Worm (Caenorhabditis elegans) whole organism, late embryonic: ENCODE results near the gene T05A8.1.
"Not testable (repeated sequence)": the region's sequence is repeated elsewhere in the genome, so short reads cannot be mapped to it uniquely, and the experiment has no call there.

Experiments used
- C08G9.2 ChIP-seq: sonication (generic microtip); optimal IDR thresholded peaks from 2 replicates; lab custom pipeline; 2016; ENCODE audit warnings: mild to moderate bottlenecking, missing genetic modification characterization, moderate library complexity, missing compliant biosample characterization
- C38D4.7 ChIP-seq: fragments of 200-800 bp; sonication (Bioruptor generic); optimal IDR thresholded peaks from 2 replicates; lab custom pipeline; 2018; ENCODE audit warnings: mild to moderate bottlenecking, missing genetic modification characterization, moderate library complexity, missing compliant biosample characterization
- K09A11.1 ChIP-seq: sonication (generic microtip); optimal IDR thresholded peaks from 2 replicates; lab custom pipeline; 2017; ENCODE audit warnings: antibody characterized with exemption, mild to moderate bottlenecking, missing genetic modification characterization, missing compliant biosample characterization; ENCODE audit not compliant: insufficient read depth
- Y22D7AL.16 ChIP-seq: sonication (generic microtip); optimal IDR thresholded peaks from 2 replicates; lab custom pipeline; 2016; ENCODE audit warnings: missing genetic modification characterization, missing compliant biosample characterization
- ahr-1 ChIP-seq: sonication (generic microtip); optimal IDR thresholded peaks from 2 replicates; lab custom pipeline; 2016; ENCODE audit warnings: missing genetic modification characterization, missing compliant biosample characterization
- ceh-14 ChIP-seq: sonication (generic microtip); optimal IDR thresholded peaks from 2 replicates; lab custom pipeline; 2016; ENCODE audit warnings: missing genotype, missing genetic modification characterization, missing compliant biosample characterization
- ceh-2 ChIP-seq: sonication (generic microtip); optimal IDR thresholded peaks from 2 replicates; lab custom pipeline; 2016; ENCODE audit warnings: missing genotype, missing genetic modification characterization, missing compliant biosample characterization
- ceh-22 ChIP-seq: sonication (generic microtip); optimal IDR thresholded peaks from 2 replicates; lab custom pipeline; 2017; ENCODE audit warnings: missing biosample characterization, missing genetic modification characterization
- ceh-24 ChIP-seq: sonication (generic microtip); optimal IDR thresholded peaks from 2 replicates; lab custom pipeline; 2016; ENCODE audit warnings: mild to moderate bottlenecking, missing genetic modification characterization, missing compliant biosample characterization
- ceh-30 ChIP-seq: fragments of 150-350 bp; optimal IDR thresholded peaks from 2 replicates; lab custom pipeline; 2014; ENCODE audit warnings: missing biosample characterization, missing genetic modification characterization
- ceh-31 ChIP-seq: sonication (generic microtip); optimal IDR thresholded peaks from 2 replicates; lab custom pipeline; 2016; ENCODE audit warnings: missing genetic modification characterization, missing compliant biosample characterization
- ceh-45 ChIP-seq: fragments of 200-800 bp; sonication (Bioruptor generic); IDR thresholded peaks from 2 replicates; pipeline ENCODE4 v1.3.6; 2022; ENCODE audit warnings: missing genetic modification reagents, missing genetic modification characterization, missing compliant biosample characterization
- ceh-48 ChIP-seq: sonication (generic microtip); optimal IDR thresholded peaks from 2 replicates; lab custom pipeline; 2016; ENCODE audit warnings: missing genetic modification characterization, inconsistent platforms, missing compliant biosample characterization
- ceh-6 ChIP-seq: fragments of 200-800 bp; sonication (Bioruptor generic); optimal IDR thresholded peaks from 2 replicates; lab custom pipeline; 2018; ENCODE audit warnings: mild to moderate bottlenecking, missing genetic modification characterization, missing compliant biosample characterization
- ceh-9 ChIP-seq: sonication (generic microtip); optimal IDR thresholded peaks from 2 replicates; lab custom pipeline; 2016; ENCODE audit warnings: mild to moderate bottlenecking, missing genetic modification characterization, inconsistent platforms, missing compliant biosample characterization
- elt-2 ChIP-seq: sonication (generic microtip); optimal IDR thresholded peaks from 2 replicates; lab custom pipeline; 2016; ENCODE audit warnings: missing genetic modification reagents, missing genetic modification characterization, missing compliant biosample characterization
- elt-4 ChIP-seq: sonication (generic microtip); optimal IDR thresholded peaks from 2 replicates; lab custom pipeline; 2016; ENCODE audit warnings: missing genetic modification characterization, missing compliant biosample characterization
- fkh-6 ChIP-seq: sonication (generic microtip); optimal IDR thresholded peaks from 2 replicates; lab custom pipeline; 2016; ENCODE audit warnings: missing genetic modification characterization, missing compliant biosample characterization
- hlh-30 ChIP-seq: sonication (generic microtip); optimal IDR thresholded peaks from 2 replicates; lab custom pipeline; 2017; ENCODE audit warnings: antibody characterized with exemption, missing genetic modification characterization, missing compliant biosample characterization; ENCODE audit not compliant: insufficient read depth
- hlh-8 ChIP-seq: sonication (generic microtip); optimal IDR thresholded peaks from 2 replicates; lab custom pipeline; 2016; ENCODE audit warnings: missing genotype, missing genetic modification characterization, missing compliant biosample characterization
- lin-11 ChIP-seq: fragments of 200-800 bp; sonication (Bioruptor generic); optimal IDR thresholded peaks from 2 replicates; lab custom pipeline; 2018; ENCODE audit warnings: mild to moderate bottlenecking, missing genetic modification characterization, missing compliant biosample characterization
- madf-2 ChIP-seq: sonication (generic microtip); optimal IDR thresholded peaks from 2 replicates; lab custom pipeline; 2017; ENCODE audit warnings: missing genetic modification characterization, missing compliant biosample characterization
- mec-3 ChIP-seq: sonication (generic microtip); optimal IDR thresholded peaks from 2 replicates; lab custom pipeline; 2016; ENCODE audit warnings: borderline replicate concordance, missing genetic modification characterization, missing compliant biosample characterization
- nfya-1 ChIP-seq: sonication (generic microtip); optimal IDR thresholded peaks from 2 replicates; lab custom pipeline; 2017; ENCODE audit warnings: missing genetic modification characterization, mild to moderate bottlenecking, missing compliant biosample characterization, antibody characterized with exemption, moderate library complexity
- nhr-11 ChIP-seq: fragments of 150-350 bp; optimal IDR thresholded peaks from 2 replicates; lab custom pipeline; 2014; ENCODE audit warnings: missing biosample characterization, missing genetic modification characterization
- nhr-232 ChIP-seq: sonication (generic microtip); optimal IDR thresholded peaks from 2 replicates; lab custom pipeline; 2016; ENCODE audit warnings: missing genetic modification characterization, missing compliant biosample characterization
- odd-2 ChIP-seq: sonication (generic microtip); optimal IDR thresholded peaks from 2 replicates; lab custom pipeline; 2017; ENCODE audit warnings: antibody characterized with exemption, mild to moderate bottlenecking, missing genetic modification characterization, missing compliant biosample characterization
- pat-9 ChIP-seq: fragments of 200-800 bp; sonication (Bioruptor generic); optimal IDR thresholded peaks from 2 replicates; lab custom pipeline; 2018; ENCODE audit warnings: mild to moderate bottlenecking, missing genetic modification characterization, moderate library complexity, missing compliant biosample characterization
- pax-1 ChIP-seq: fragments of 150-350 bp; optimal IDR thresholded peaks from 2 replicates; lab custom pipeline; 2014; ENCODE audit warnings: missing biosample characterization, missing genetic modification characterization
- pqm-1 ChIP-seq: sonication (generic microtip); optimal IDR thresholded peaks from 2 replicates; lab custom pipeline; 2016; ENCODE audit warnings: missing genetic modification characterization, missing compliant biosample characterization
- pros-1 ChIP-seq: fragments of 150-350 bp; optimal IDR thresholded peaks from 2 replicates; lab custom pipeline; 2014; ENCODE audit warnings: missing biosample characterization, missing genetic modification reagents, missing genetic modification characterization
- ref-2 ChIP-seq: sonication (generic microtip); optimal IDR thresholded peaks from 2 replicates; lab custom pipeline; 2016; ENCODE audit warnings: missing genetic modification characterization, missing compliant biosample characterization
- sox-4 ChIP-seq: sonication (generic microtip); optimal IDR thresholded peaks from 2 replicates; lab custom pipeline; 2017; ENCODE audit warnings: mild to moderate bottlenecking, missing genetic modification characterization, inconsistent platforms, missing compliant biosample characterization
- syd-9 ChIP-seq: sonication (generic microtip); optimal IDR thresholded peaks from 2 replicates; lab custom pipeline; 2016; ENCODE audit warnings: mild to moderate bottlenecking, missing genetic modification characterization, moderate library complexity, missing compliant biosample characterization
- unc-3 ChIP-seq, 2 experiments: fragments of 200-800 bp in 1 of 2; sonication (Bioruptor generic) in 1 of 2; sonication (generic microtip) in 1 of 2; conservative IDR thresholded peaks in 1 of 2; optimal IDR thresholded peaks in 1 of 2; 2 replicates each; pipeline versions ENCODE4 v1.3.6 to Lab custom; 2016 to 2022; ENCODE audit warnings: missing compliant biosample characterization in 2 of 2, missing genetic modification characterization in 2 of 2, missing genetic modification reagents in 1 of 2
- unc-55 ChIP-seq: sonication (generic microtip); optimal IDR thresholded peaks from 2 replicates; lab custom pipeline; 2017; ENCODE audit warnings: missing biosample characterization, missing genetic modification reagents, missing genetic modification characterization
- unc-86 ChIP-seq: sonication (generic microtip); optimal IDR thresholded peaks from 2 replicates; lab custom pipeline; 2016; ENCODE audit warnings: missing genetic modification characterization, missing compliant biosample characterization
- zip-5 ChIP-seq: sonication (generic microtip); optimal IDR thresholded peaks from 2 replicates; lab custom pipeline; 2016; ENCODE audit warnings: missing genetic modification characterization, missing compliant biosample characterization

The T05A8.1 gene

DNA sequence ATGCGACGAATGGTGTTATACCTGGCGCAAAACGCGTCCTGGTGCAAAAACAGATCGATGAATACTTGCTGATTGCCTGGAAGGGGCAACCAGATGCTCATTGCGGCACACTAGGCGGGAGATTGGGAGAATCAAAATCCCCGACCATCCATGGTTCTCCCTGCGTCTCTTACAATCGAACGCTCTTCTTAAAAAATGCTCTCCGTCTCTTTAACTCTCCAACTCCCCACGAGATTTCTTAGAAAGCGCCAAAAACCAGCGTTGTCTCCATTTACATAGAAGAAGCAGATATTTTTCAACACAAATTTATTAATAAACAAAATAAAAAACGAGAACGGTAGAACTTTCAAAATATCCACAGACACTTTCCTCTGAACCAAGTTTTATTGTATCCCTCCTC, 28.7 kb downstream of the T05A8.1 start, which contains the start of gene F34D6.1:
Gene F34D6.1, minus strand, starts transcription at position 101 of the 400 bp plus-strand sequence.
- TF ChIP-seq odd-2: no peak

DNA sequence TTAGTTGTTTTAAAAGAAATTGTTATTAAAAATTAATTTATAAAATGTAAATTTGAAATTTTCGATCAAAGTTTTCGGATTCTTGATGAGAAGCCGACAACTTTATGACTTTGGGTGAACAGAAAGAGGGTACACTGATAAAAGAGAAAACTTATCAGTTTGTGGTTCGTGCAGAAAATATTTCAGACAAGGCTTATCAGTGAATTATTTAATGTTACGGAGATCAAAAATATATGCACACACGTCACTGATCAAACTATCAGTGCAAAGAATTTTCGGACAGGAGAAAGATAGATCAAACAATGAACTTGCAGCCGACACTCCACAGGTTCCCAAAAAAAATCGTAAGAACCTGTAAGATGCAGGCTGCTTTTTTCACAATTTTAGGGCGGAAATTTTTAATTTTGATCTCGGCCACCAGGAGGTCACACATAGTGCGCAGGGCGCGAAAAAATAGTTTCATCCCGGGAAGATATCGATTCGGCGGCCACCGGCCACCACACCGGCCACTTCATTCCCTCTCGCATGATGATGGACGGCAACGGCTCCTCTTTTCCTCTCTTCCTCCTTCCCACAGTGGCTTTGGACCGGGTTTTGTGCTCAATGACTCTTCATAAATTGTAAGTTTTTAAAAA, 32.2 kb downstream of the T05A8.1 start, which contains the start of gene F22E5.17:
Gene F22E5.17, plus strand, starts transcription at position 508 of the 635 bp plus-strand sequence.
- peak; percentile 84 for TF ChIP-seq elt-2 (tag; lab: Kevin White, UChicago)
- TF ChIP-seq ceh-9: no peak
- TF ChIP-seq ceh-22: no peak

DNA sequence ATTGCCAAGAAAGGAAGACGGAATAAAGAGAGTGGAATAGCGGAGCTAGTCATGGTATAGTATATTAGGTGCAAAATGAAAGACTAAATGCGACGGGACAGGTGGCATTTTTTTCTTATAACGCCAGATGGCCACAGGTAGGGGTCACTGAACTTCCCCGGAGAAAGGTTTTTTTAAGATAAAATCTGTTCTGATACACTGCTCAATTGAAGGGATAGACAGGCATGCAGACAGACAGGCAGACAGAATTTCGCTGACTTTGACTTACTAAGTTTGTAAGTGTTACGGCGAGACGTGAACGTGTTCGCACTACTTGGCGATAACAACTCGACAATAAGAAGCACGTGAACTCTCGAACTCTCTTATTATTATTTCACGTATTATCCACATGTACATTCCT, 36.3 kb downstream of the T05A8.1 start, which contains the start of the genes F22E5.20 and F22E5.1:
Gene F22E5.20, minus strand, starts transcription at position 101 of the 400 bp plus-strand sequence.
Gene F22E5.1, plus strand, starts transcription at position 242 of the 400 bp plus-strand sequence.
- TF ChIP-seq C08G9.2 (tag; lab: Kevin White, UChicago); ceh-30 (tag; lab: Kevin White, UChicago); hlh-8: not testable (repeated sequence)

DNA sequence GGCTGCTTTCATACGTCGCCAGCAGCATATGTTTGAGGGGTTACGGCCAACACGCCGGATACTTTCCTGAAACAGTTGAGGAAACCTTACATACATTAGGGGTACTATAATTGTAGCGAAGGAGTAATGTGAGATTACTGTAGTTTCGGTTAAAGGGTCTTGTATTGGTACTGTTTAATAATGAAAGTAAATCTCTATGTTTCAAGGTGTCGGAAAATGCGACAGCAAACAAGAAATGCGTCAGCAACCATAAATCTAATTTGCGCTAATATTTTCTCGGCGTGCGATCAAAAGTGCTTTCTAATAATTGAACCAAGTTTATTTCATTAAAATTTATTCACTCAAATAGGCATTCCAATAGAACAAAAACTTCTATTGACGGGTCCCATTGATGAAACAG, 37.5 kb downstream of the T05A8.1 start, which contains the start of gene sri-57:
Gene sri-57, minus strand, starts transcription at position 101 of the 400 bp plus-strand sequence.
- TF ChIP-seq unc-55 (GFP tag; lab: Kevin White, UChicago); ceh-48 (tag; lab: Kevin White, UChicago); pqm-1 (tag; lab: Kevin White, UChicago): not testable (repeated sequence)

DNA sequence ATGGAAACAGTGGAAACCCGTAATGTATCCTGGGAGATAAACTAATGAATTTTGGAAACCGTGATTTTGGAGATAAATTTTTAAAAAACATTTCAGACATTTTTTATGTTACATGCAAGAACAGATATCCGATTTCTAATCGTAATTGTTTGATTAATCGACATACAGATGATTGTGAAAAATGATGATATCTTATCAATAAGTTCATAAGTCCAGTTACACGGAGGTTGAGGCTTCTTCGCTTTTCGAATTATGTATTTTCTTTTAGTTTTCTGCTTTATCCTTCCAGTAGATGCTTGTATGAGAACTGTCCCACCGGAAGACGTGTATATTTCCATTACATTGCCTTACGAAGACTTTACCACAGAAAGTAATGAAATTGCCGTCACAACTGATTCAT, 44.2 kb downstream of the T05A8.1 start, which contains the start of gene F22E5.22:
Gene F22E5.22, plus strand, starts transcription at position 301 of the 400 bp plus-strand sequence.
- TF ChIP-seq pax-1 (tag; lab: Kevin White, UChicago) (no peak), odd-2 (no peak), unc-86 (tag; lab: Kevin White, UChicago) (no peak), pat-9 (tag; lab: Kevin White, UChicago) (no peak), ahr-1 (tag; lab: Kevin White, UChicago) (no peak), elt-4 (tag; lab: Kevin White, UChicago) (no peak), madf-2 (tag; lab: Kevin White, UChicago) (no peak), ceh-45 (GFP tag; lab: Robert Waterston, UW) (no peak), ceh-24 (tag; lab: Kevin White, UChicago) (no peak), ref-2 (tag; lab: Kevin White, UChicago) (no peak), ceh-6 (GFP tag; lab: Kevin White, UChicago) (no peak), pros-1 (no peak), K09A11.1 (no peak), C38D4.7 (no peak), elt-2 (tag; lab: Kevin White, UChicago) (no peak)

DNA sequence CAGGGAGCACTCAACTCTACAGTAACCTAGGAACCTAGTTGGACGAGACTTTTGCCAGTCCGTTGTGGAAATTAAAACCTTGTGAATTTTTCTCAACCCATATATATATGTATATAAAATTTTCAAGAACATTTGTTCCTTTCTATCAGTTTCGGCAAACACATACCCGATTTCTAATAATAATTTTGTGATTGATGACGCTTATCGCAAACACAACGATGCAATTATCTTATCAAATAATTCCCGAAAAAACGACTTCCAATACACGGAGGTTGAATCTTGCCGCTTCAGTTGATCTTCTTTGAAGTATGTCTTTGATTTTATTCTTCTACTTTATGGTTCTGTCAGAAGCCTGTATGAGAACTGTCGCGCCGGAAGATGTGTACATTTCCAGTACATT, 44.8 kb downstream of the T05A8.1 start, which contains the start of gene F22E5.2:
Gene F22E5.2, plus strand, starts transcription at position 301 of the 400 bp plus-strand sequence.
- TF ChIP-seq pat-9, lin-11, Y22D7AL.16 (tag; lab: Kevin White, UChicago): not testable (repeated sequence)

DNA sequence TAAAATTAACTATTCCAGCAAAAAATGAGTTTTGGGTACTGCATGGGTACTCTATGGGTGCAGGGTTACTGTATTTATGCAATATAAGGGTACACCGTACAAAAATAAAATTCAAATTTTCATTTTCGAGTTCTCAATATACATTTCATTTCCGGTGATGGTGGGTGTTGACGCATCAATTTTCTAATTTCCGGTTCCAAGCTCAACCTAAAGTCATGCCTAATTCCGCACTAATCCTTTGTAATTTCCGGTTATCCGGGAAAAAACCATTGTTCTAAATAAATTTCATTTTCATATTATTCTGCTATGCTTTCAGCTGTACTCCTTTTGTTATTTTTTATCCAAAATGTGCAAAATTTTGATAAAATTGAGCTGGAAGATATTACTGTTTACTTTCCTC, 50.5 kb downstream of the T05A8.1 start, which contains the start of gene gcy-21:
Gene gcy-21, plus strand, starts transcription at position 301 of the 400 bp plus-strand sequence.
- TF ChIP-seq ceh-45 (GFP tag; lab: Robert Waterston, UW) (no peak), ceh-2 (tag; lab: Kevin White, UChicago) (no peak), ceh-31 (tag; lab: Kevin White, UChicago) (no peak), ahr-1 (tag; lab: Kevin White, UChicago) (no peak), hlh-30 (tag; lab: Kevin White, UChicago) (no peak), sox-4 (no peak), mec-3 (tag; lab: Kevin White, UChicago) (no peak), nfya-1 (tag; lab: Kevin White, UChicago) (no peak), zip-5 (tag; lab: Kevin White, UChicago) (no peak), fkh-6 (tag; lab: Kevin White, UChicago) (no peak), ceh-48 (tag; lab: Kevin White, UChicago) (no peak), ceh-14 (tag; lab: Kevin White, UChicago) (no peak), nhr-232 (tag; lab: Kevin White, UChicago) (no peak), syd-9 (tag; lab: Kevin White, UChicago) (no peak), unc-3 (GFP tag; conservative IDR thresholded peaks at IDR 0.05; lab: Robert Waterston, UW) (no peak), unc-3 (tag; optimal IDR thresholded peaks at IDR 0.05; lab: Kevin White, UChicago) (no peak), hlh-8 (no peak), nhr-11 (tag; lab: Kevin White, UChicago) (no peak), elt-4 (tag; lab: Kevin White, UChicago) (no peak)
